Worm (Caenorhabditis elegans) whole organism, mixed stage, embryonic: ENCODE results near the gene C11H1.9.

Experiments
- M03D4.4 ChIP-seq: sonication (generic microtip); optimal IDR thresholded peaks from 2 replicates; lab custom pipeline; 2017; ENCODE audit warnings: mild to moderate bottlenecking, missing genetic modification characterization, missing compliant biosample characterization
- bed-3 ChIP-seq: fragments of 200-800 bp; sonication (Bioruptor generic); optimal IDR thresholded peaks from 3 replicates; lab custom pipeline; 2018; ENCODE audit warnings: mild to moderate bottlenecking, missing genetic modification characterization, moderate library complexity, missing compliant biosample characterization
- blmp-1 ChIP-seq: fragments of 150-350 bp; optimal IDR thresholded peaks from 2 replicates; lab custom pipeline; 2014; ENCODE audit warnings: missing biosample characterization, missing genetic modification characterization
- ceh-43 ChIP-seq: fragments of 200-800 bp; sonication (Bioruptor generic); optimal IDR thresholded peaks from 2 replicates; lab custom pipeline; 2018; ENCODE audit warnings: mild to moderate bottlenecking, missing genetic modification characterization, moderate library complexity, missing compliant biosample characterization
- ceh-83 ChIP-seq: fragments of 200-800 bp; sonication (Bioruptor generic); optimal IDR thresholded peaks from 2 replicates; lab custom pipeline; 2018; ENCODE audit warnings: mild to moderate bottlenecking, missing genetic modification characterization, missing compliant biosample characterization
- ces-1 ChIP-seq: fragments of 150-350 bp; optimal IDR thresholded peaks from 2 replicates; lab custom pipeline; 2014; ENCODE audit warnings: missing biosample characterization, missing genetic modification reagents, missing genetic modification characterization
- cnd-1 ChIP-seq: fragments of 200-800 bp; sonication (Bioruptor generic); optimal IDR thresholded peaks from 2 replicates; lab custom pipeline; 2018; ENCODE audit warnings: mild to moderate bottlenecking, missing genetic modification characterization, missing compliant biosample characterization
- drap-1 ChIP-seq: fragments of 200-800 bp; sonication (Bioruptor generic); optimal IDR thresholded peaks from 3 replicates; lab custom pipeline; 2018; ENCODE audit warnings: mild to moderate bottlenecking, missing genetic modification characterization, missing compliant biosample characterization
- elt-1 ChIP-seq: sonication (generic microtip); optimal IDR thresholded peaks from 2 replicates; lab custom pipeline; 2017; ENCODE audit warnings: missing genetic modification characterization, mild to moderate bottlenecking, missing compliant biosample characterization, antibody characterized with exemption, moderate library complexity, borderline replicate concordance; ENCODE audit not compliant: insufficient read depth
- flh-1 ChIP-seq: fragments of 200-800 bp; sonication (Bioruptor generic); optimal IDR thresholded peaks from 2 replicates; lab custom pipeline; 2018; ENCODE audit warnings: mild to moderate bottlenecking, missing genetic modification characterization, moderate library complexity, missing compliant biosample characterization
- ham-2 ChIP-seq: fragments of 200-800 bp; sonication (Bioruptor generic); optimal IDR thresholded peaks from 2 replicates; lab custom pipeline; 2018; ENCODE audit warnings: mild to moderate bottlenecking, missing genetic modification characterization, missing compliant biosample characterization
- hlh-1 ChIP-seq: fragments of 150-350 bp; optimal IDR thresholded peaks from 2 replicates; lab custom pipeline; 2014; ENCODE audit warnings: missing biosample characterization, missing genetic modification reagents, missing genetic modification characterization
- lin-13 ChIP-seq: fragments of 150-350 bp; optimal IDR thresholded peaks from 2 replicates; lab custom pipeline; 2014; ENCODE audit warnings: missing biosample characterization, missing genetic modification characterization
- lin-32 ChIP-seq: fragments of 200-800 bp; sonication (Bioruptor generic); optimal IDR thresholded peaks from 2 replicates; lab custom pipeline; 2018; ENCODE audit warnings: mild to moderate bottlenecking, missing genetic modification characterization, missing compliant biosample characterization
- lsy-2 ChIP-seq: fragments of 150-350 bp; optimal IDR thresholded peaks from 2 replicates; lab custom pipeline; 2014; ENCODE audit warnings: missing biosample characterization, missing genetic modification characterization
- mab-5 ChIP-seq: fragments of 150-350 bp; optimal IDR thresholded peaks from 2 replicates; lab custom pipeline; 2014; ENCODE audit warnings: missing biosample characterization, missing genetic modification characterization
- nhr-12 ChIP-seq: fragments of 150-350 bp; optimal IDR thresholded peaks from 2 replicates; lab custom pipeline; 2014; ENCODE audit warnings: missing biosample characterization, missing genetic modification characterization
- nhr-2 ChIP-seq: fragments of 150-350 bp; optimal IDR thresholded peaks from 2 replicates; lab custom pipeline; 2014; ENCODE audit warnings: missing biosample characterization, missing genetic modification characterization
- nhr-237 ChIP-seq: fragments of 150-350 bp; optimal IDR thresholded peaks from 2 replicates; lab custom pipeline; 2014; ENCODE audit warnings: missing biosample characterization, missing genetic modification characterization
- nhr-28 ChIP-seq: fragments of 150-350 bp; optimal IDR thresholded peaks from 2 replicates; lab custom pipeline; 2014; ENCODE audit warnings: missing biosample characterization, missing genetic modification characterization
- nhr-76 ChIP-seq: sonication (generic microtip); optimal IDR thresholded peaks from 2 replicates; lab custom pipeline; 2017; ENCODE audit warnings: missing biosample characterization, missing genetic modification characterization
- pha-4 ChIP-seq: fragments of 150-350 bp; optimal IDR thresholded peaks from 2 replicates; lab custom pipeline; 2018; ENCODE audit warnings: missing biosample characterization, missing genetic modification reagents, missing genetic modification characterization
- sem-2 ChIP-seq: fragments of 200-800 bp; sonication (Bioruptor generic); optimal IDR thresholded peaks from 2 replicates; lab custom pipeline; 2018; ENCODE audit warnings: mild to moderate bottlenecking, missing genetic modification characterization, missing compliant biosample characterization
- snpc-4 ChIP-seq: fragments of 150-350 bp; optimal IDR thresholded peaks from 2 replicates; lab custom pipeline; 2014; ENCODE audit warnings: missing biosample characterization, missing genetic modification characterization
- unc-120 ChIP-seq: sonication (generic microtip); optimal IDR thresholded peaks from 2 replicates; lab custom pipeline; 2017; ENCODE audit warnings: missing genetic modification characterization, missing compliant biosample characterization; ENCODE audit not compliant: poor library complexity, severe bottlenecking
- unc-39 ChIP-seq: fragments of 150-350 bp; optimal IDR thresholded peaks from 2 replicates; lab custom pipeline; 2014; ENCODE audit warnings: missing biosample characterization, missing genetic modification characterization
- unc-62 ChIP-seq: fragments of 150-350 bp; optimal IDR thresholded peaks from 2 replicates; lab custom pipeline; 2014; ENCODE audit warnings: missing biosample characterization, missing genetic modification reagents, missing genetic modification characterization
- ztf-11 ChIP-seq: fragments of 150-350 bp; optimal IDR thresholded peaks from 2 replicates; lab custom pipeline; 2014; ENCODE audit warnings: missing biosample characterization, missing genetic modification characterization

C11H1.9 gene

DNA sequence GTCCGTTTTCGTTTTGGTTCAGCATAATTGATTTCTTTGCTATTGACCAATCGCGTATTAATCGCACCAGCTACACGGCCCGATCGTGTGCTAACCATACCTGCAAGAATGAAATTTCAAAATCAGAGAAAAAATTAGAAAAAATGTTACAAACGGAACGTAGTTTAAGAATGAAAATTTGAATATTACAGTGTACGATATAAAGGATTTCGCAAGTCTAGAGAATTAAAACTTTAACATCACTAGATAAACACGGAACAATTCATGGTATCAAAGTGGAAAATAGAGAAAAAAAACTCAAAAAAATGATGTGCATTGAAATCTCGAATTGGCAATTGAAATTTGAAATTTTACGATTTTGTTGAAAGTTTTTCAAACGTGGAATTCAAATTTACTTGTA is 23.6 kb downstream of the C11H1.9 start, which contains the start of gene madd-3:
TSS of gene madd-3 (minus strand) at position 101 of the 400 bp plus-strand sequence.
- no peak for TF ChIP-seq hlh-1 (tag; lab: Kevin White, UChicago)
- no peak for TF ChIP-seq pha-4 (tag; lab: Kevin White, UChicago)
- TF ChIP-seq unc-120 (tag; lab: Kevin White, UChicago) = no peak
- no peak for TF ChIP-seq nhr-76
- no peak for TF ChIP-seq ceh-83 (GFP tag; lab: Kevin White, UChicago)
- no peak for TF ChIP-seq M03D4.4 (tag; lab: Kevin White, UChicago)
- no peak for TF ChIP-seq bed-3 (GFP tag; lab: Kevin White, UChicago)
- TF ChIP-seq blmp-1 = no peak
- no peak for TF ChIP-seq ceh-43
- TF ChIP-seq lin-32 (GFP tag; lab: Kevin White, UChicago) = no peak
- TF ChIP-seq unc-62 = no peak
- no peak for TF ChIP-seq ces-1 (GFP tag; lab: Kevin White, UChicago)

DNA sequence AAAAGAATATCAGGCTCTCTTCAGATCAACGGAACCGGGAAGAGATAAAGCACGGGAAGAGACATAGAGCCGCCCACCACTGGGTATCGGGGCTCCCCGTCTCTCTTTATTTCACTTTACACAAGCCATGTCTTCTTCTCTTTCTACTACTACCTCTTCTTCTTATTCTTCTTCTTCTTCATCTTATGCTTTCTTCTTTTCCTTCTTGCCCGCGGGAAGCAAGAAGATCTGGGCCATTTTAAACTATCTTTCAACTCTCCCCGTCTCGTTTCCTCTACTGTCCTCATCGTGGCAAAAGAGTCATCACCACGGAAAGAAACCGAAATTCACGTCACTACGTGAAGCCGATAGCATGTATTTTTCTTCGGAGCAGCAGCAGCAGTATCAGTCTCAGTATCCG is 27.6 kb downstream of the C11H1.9 start:
- TF ChIP-seq hlh-1 (tag; lab: Kevin White, UChicago) (peak; percentile 18), unc-120 (tag; lab: Kevin White, UChicago) (peak; percentile 93), lsy-2 (tag; lab: Kevin White, UChicago) (peak; percentile 1), unc-62 (peak; percentile 49), ztf-11 (tag; lab: Kevin White, UChicago) (no peak), unc-39 (tag; lab: Kevin White, UChicago) (no peak), ceh-83 (GFP tag; lab: Kevin White, UChicago) (no peak)

DNA sequence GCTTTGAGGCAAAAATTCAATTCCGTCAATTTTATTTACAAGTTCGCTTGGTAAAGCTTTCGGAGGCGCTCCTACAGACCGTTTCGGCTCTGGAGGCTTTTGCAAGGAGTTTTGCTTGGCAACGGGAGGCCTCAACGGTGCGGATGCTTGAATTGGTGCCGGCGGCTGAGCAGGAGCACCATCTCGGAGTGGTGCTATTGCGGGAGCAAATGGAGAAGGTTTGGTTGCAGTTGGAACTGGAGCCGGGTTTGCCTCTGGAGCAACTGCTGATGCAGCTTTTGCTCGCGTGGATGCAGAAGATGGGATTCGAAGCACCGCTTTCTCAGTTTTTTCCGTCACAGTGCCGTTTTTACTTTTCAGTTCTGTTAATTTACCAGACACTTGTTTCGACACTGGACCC is 30.2 kb downstream of the C11H1.9 start:
- no peak for TF ChIP-seq nhr-12 (tag; lab: Kevin White, UChicago)
- no peak for TF ChIP-seq pha-4 (tag; lab: Kevin White, UChicago)
- no peak for TF ChIP-seq lin-32 (GFP tag; lab: Kevin White, UChicago)
- TF ChIP-seq cnd-1 = no peak
- no peak for TF ChIP-seq ham-2 (GFP tag; lab: Kevin White, UChicago)
- no peak for TF ChIP-seq unc-39 (tag; lab: Kevin White, UChicago)
- TF ChIP-seq M03D4.4 (tag; lab: Kevin White, UChicago) = no peak
- no peak for TF ChIP-seq nhr-2 (tag; lab: Kevin White, UChicago)
- TF ChIP-seq snpc-4 (tag; lab: Kevin White, UChicago) = no peak
- TF ChIP-seq elt-1 = no peak
- TF ChIP-seq ceh-83 (GFP tag; lab: Kevin White, UChicago) = no peak
- TF ChIP-seq sem-2 (GFP tag; lab: Kevin White, UChicago) = no peak
- no peak for TF ChIP-seq mab-5 (tag; lab: Kevin White, UChicago)
- TF ChIP-seq blmp-1 = no peak
- TF ChIP-seq unc-120 (tag; lab: Kevin White, UChicago) = no peak
- TF ChIP-seq ceh-43 = no peak
- no peak for TF ChIP-seq nhr-28 (tag; lab: Kevin White, UChicago)
- TF ChIP-seq, all 35 proteins: peak for 0

DNA sequence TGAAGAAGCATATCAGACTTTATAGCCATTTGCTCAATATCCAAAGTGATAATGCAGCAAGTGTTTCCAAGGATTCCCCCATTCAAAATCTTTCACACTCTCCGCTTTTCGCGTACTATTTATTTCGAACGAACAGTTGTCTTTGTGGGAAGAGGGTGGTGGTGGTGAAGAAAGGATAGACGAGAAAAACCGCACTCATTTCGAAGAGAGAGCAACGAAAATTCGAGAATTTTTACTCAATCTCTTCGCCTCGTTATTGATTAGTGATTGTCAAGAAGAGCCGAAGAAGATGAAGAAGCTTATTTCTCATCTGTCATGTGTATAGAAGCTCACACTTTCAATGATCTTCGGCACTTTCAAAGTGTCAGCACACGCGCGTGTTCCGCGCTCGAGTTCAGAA is 32.3 kb downstream of the C11H1.9 start:
- peak; percentile 98 for TF ChIP-seq hlh-1 (tag; lab: Kevin White, UChicago)
- peak; percentile 9 for TF ChIP-seq drap-1
- TF ChIP-seq unc-62 = peak; percentile 82
- no peak for TF ChIP-seq bed-3 (GFP tag; lab: Kevin White, UChicago)
- no peak for TF ChIP-seq nhr-237 (tag; lab: Kevin White, UChicago)
- peak; percentile 85 for TF ChIP-seq unc-120 (tag; lab: Kevin White, UChicago)

DNA sequence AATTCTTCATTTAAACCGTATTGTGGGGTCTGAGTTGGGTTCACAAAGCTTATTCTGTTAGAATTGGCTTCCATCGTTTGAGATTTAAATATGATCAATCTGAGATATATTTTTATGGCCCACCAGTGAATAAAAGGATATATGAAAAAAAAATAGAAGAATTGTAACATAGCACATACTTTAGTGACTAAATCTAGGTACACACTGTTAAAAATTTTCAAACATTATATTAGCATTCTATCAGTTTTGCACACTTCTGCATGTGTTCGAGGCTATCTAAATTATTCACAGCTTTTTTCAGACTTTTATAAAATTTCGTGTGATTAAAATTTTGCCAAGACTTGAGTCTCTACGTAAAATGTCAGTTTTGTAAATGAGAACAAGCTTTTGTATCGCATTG is 38.7 kb downstream of the C11H1.9 start, which contains the start of gene E02H4.2:
TSS of gene E02H4.2 (minus strand) at position 101 of the 400 bp plus-strand sequence.
- TF ChIP-seq M03D4.4 (tag; lab: Kevin White, UChicago) (no peak), lin-13 (tag; lab: Kevin White, UChicago) (no peak), flh-1 (GFP tag; lab: Kevin White, UChicago) (no peak), nhr-28 (tag; lab: Kevin White, UChicago) (no peak), drap-1 (no peak), pha-4 (tag; lab: Kevin White, UChicago) (no peak), lin-32 (GFP tag; lab: Kevin White, UChicago) (no peak), nhr-237 (tag; lab: Kevin White, UChicago) (no peak), hlh-1 (tag; lab: Kevin White, UChicago) (no peak), ham-2 (GFP tag; lab: Kevin White, UChicago) (no peak), blmp-1 (no peak)
